Worm (Caenorhabditis elegans): ENCODE results near the gene T22F3.7.

- TF ChIP-seq mdl-1 (tag; optimal IDR thresholded peaks at IDR 0.05) (no peak), egl-27 (tag; optimal IDR thresholded peaks at IDR 0.05) (no peak)
These were observed 32.6 kb upstream of the T22F3.7 start, which contains the start of gene F59B1.2 for ce11 chrV:3633041-3633440.
